Worm (Caenorhabditis elegans): ENCODE results near the gene R09B5.11.

The R09B5.11 gene

DNA sequence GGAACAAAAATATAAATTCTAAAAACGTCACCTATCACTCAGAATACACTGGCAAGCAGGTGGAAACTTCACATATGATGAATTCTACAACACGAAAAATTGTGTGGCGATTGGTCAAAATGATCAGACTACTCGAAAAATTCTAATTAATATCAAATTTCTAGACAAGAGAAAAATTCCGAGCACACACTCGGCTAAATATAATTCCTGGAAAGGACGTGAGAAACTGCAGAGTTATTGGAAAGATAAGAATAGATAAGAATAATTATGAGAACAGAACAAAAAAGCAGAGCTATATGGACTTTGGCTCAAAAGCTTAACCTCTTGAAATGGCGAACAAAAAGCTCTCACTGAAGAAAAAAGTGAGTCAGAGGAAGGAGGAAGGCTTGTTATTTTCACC is 48.3 kb downstream of the R09B5.11 start:
- no peak for TF ChIP-seq K02D7.2 (tag; optimal IDR thresholded peaks at IDR 0.05)
- TF ChIP-seq pat-9 (tag; optimal IDR thresholded peaks at IDR 0.05) = no peak
- TF ChIP-seq hlh-30 (tag; optimal IDR thresholded peaks at IDR 0.05; ENCODE audit: insufficient read depth) = no peak
- TF ChIP-seq zip-5 (tag; optimal IDR thresholded peaks at IDR 0.05) = no peak
- no peak for TF ChIP-seq ceh-31 (tag; optimal IDR thresholded peaks at IDR 0.05)
- no peak for TF ChIP-seq ahr-1 (tag; optimal IDR thresholded peaks at IDR 0.05)
- TF ChIP-seq hlh-6 (tag; optimal IDR thresholded peaks at IDR 0.05) = no peak
- no peak for TF ChIP-seq sox-4 (tag; optimal IDR thresholded peaks at IDR 0.05)
- TF ChIP-seq odd-2 (tag; optimal IDR thresholded peaks at IDR 0.05) = no peak
- TF ChIP-seq ets-4 (tag; optimal IDR thresholded peaks at IDR 0.05) = no peak
- TF ChIP-seq fax-1 (tag; optimal IDR thresholded peaks at IDR 0.05) = no peak
- no peak for TF ChIP-seq che-1 (tag; optimal IDR thresholded peaks at IDR 0.05)

DNA sequence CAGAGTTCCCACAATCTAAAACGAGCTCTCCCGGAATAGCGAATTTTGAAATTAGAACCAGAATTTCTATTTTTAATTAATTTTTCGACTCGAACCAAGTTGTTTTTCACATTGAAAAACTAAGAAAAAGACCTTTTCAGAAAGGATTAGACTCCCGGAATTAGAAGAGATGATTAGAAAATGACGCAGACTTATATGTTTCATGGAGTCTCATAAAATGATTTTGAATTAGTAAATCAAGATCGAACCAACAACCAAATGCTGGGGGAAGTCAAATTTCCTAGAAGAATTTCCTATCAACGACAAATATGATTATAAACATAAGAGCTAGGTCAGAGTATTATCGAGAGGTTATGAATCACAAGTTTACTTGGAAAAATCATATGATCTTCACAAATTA is 49.6 kb downstream of the R09B5.11 start:
- TF ChIP-seq pha-4 (tag; optimal IDR thresholded peaks at IDR 0.05) (no peak), ahr-1 (tag; optimal IDR thresholded peaks at IDR 0.05) (no peak), ttx-3 (tag; optimal IDR thresholded peaks at IDR 0.05) (no peak), hlh-6 (tag; optimal IDR thresholded peaks at IDR 0.05) (no peak), lim-6 (tag; optimal IDR thresholded peaks at IDR 0.05) (no peak), fkh-6 (tag; optimal IDR thresholded peaks at IDR 0.05) (no peak), pha-2 (tag; optimal IDR thresholded peaks at IDR 0.05) (no peak), sox-2 (GFP tag; IDR thresholded peaks at IDR 0.05) (no peak), che-1 (tag; optimal IDR thresholded peaks at IDR 0.05) (no peak), Y22D7AL.16 (tag; optimal IDR thresholded peaks at IDR 0.05) (no peak), ceh-2 (tag; optimal IDR thresholded peaks at IDR 0.05) (no peak), ceh-6 (GFP tag; optimal IDR thresholded peaks at IDR 0.05) (no peak), C38D4.7 (GFP tag; optimal IDR thresholded peaks at IDR 0.05) (no peak), ceh-24 (tag; optimal IDR thresholded peaks at IDR 0.05) (no peak)

DNA sequence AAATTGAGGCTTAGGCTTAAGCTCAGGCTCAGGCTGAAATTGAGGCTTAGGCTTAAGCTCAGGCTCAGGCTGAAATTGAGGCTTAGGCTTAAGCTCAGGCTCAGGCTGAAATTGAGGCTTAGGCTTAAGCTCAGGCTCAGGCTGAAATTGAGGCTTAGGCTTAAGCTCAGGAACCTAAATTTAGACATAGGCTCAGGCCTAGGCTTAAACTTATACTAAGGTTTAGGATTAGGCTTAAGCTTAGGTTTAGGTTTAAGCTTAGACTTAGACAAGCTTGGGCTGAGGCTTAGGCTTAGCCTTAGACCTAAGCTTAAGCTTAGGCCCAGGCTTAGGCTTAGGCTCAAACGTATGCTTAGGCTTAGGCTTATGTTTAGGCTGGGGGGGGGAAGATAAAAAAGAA is 51.9 kb downstream of the R09B5.11 start:
- peak; percentile 70 for TF ChIP-seq dve-1 (tag; optimal IDR thresholded peaks at IDR 0.05)
